Worm (Caenorhabditis elegans) whole organism, L4 larva: ENCODE results near the gene T11F9.10.

Experiments
- R02D3.7 ChIP-seq: fragments of 150-350 bp; sonication (generic microtip); optimal IDR thresholded peaks from 3 replicates; lab custom pipeline; 2014; ENCODE audit warnings: missing biosample characterization, missing genetic modification characterization
- ama-1 ChIP-seq: fragments of 150-350 bp; optimal IDR thresholded peaks from 2 replicates; lab custom pipeline; 2014; ENCODE audit warnings: inconsistent platforms, mixed read lengths
- dve-1 ChIP-seq: sonication (generic microtip); optimal IDR thresholded peaks from 2 replicates; lab custom pipeline; 2017; ENCODE audit warnings: antibody characterized with exemption, mild to moderate bottlenecking, missing genetic modification characterization, missing compliant biosample characterization; ENCODE audit not compliant: insufficient read depth
- pqm-1 ChIP-seq: sonication (generic microtip); optimal IDR thresholded peaks from 2 replicates; lab custom pipeline; 2017; ENCODE audit warnings: missing biosample characterization, missing genetic modification characterization

- TF ChIP-seq R02D3.7 (tag; lab: Kevin White, UChicago) = no peak
- no peak for TF ChIP-seq ama-1
- TF ChIP-seq dve-1 = no peak
- TF ChIP-seq pqm-1 (tag; lab: Kevin White, UChicago) = no peak
Observed at ce11 chrV:11450257-11450656, 36.5 kb upstream of the T11F9.10 start, which contains the start of gene col-156.
